Fruit fly (Drosophila melanogaster) whole organism, embryonic: Measurements from ENCODE around the gene CG10252.

Experiments used
- CG10543 ChIP-seq: fragments of 200-800 bp; sonication (Bioruptor generic); optimal IDR thresholded peaks from 3 replicates; lab custom pipeline; 2017; ENCODE audit warnings: missing biosample characterization, mild to moderate bottlenecking, missing genetic modification characterization, moderate library complexity
- CG10654 ChIP-seq: fragments of 200-800 bp; sonication (Bioruptor generic); optimal IDR thresholded peaks from 2 replicates; lab custom pipeline; 2016; ENCODE audit warnings: missing biosample characterization, missing genetic modification characterization
- CG11085 ChIP-seq: fragments of 200-800 bp; sonication (Bioruptor generic); IDR thresholded peaks from 2 replicates; pipeline ENCODE4 v1.3.6; 2022; ENCODE audit warnings: missing biosample characterization, missing genetic modification characterization
- CG11696 ChIP-seq: fragments of 200-800 bp; sonication (Bioruptor generic); IDR thresholded peaks from 2 replicates; pipeline ENCODE4 v1.3.6; 2022; ENCODE audit warnings: missing biosample characterization, missing genetic modification characterization
- CG12219 ChIP-seq: fragments of 200-800 bp; sonication (Bioruptor generic); optimal IDR thresholded peaks from 3 replicates; lab custom pipeline; 2018; ENCODE audit warnings: missing biosample characterization, mild to moderate bottlenecking, missing genetic modification characterization
- CG14965 ChIP-seq: fragments of 200-800 bp; sonication (Bioruptor generic); optimal IDR thresholded peaks from 2 replicates; lab custom pipeline; 2016; ENCODE audit warnings: missing biosample characterization, missing genetic modification characterization, borderline replicate concordance
- CG15601 ChIP-seq: fragments of 200-800 bp; sonication (Bioruptor generic); optimal IDR thresholded peaks from 3 replicates; lab custom pipeline; 2019; ENCODE audit warnings: missing biosample characterization, mild to moderate bottlenecking, missing genetic modification characterization, moderate library complexity
- CG1603 ChIP-seq: fragments of 200-800 bp; sonication (Bioruptor generic); optimal IDR thresholded peaks from 2 replicates; lab custom pipeline; 2019; ENCODE audit warnings: missing biosample characterization, mild to moderate bottlenecking, missing genetic modification characterization, moderate library complexity
- CG1792 ChIP-seq: fragments of 200-800 bp; sonication (Bioruptor generic); optimal IDR thresholded peaks from 2 replicates; lab custom pipeline; 2016; ENCODE audit warnings: missing biosample characterization, missing genetic modification characterization
- CG5245 ChIP-seq: fragments of 200-800 bp; sonication (Bioruptor generic); optimal IDR thresholded peaks from 3 replicates; lab custom pipeline; 2016; ENCODE audit warnings: missing biosample characterization, missing genetic modification characterization
- CG6272 ChIP-seq: fragments of 200-800 bp; sonication (Bioruptor generic); IDR thresholded peaks from 2 replicates; pipeline ENCODE4 v1.3.6; 2022; ENCODE audit warnings: missing biosample characterization, missing genetic modification characterization
- CG6791 ChIP-seq: fragments of 200-800 bp; sonication (Bioruptor generic); IDR thresholded peaks from 3 replicates; pipeline ENCODE4 v1.3.6; 2022; ENCODE audit warnings: missing biosample characterization, missing genetic modification characterization; ENCODE audit not compliant: partially characterized antibody
- CG6813 ChIP-seq: fragments of 200-800 bp; sonication (Bioruptor generic); optimal IDR thresholded peaks from 2 replicates; lab custom pipeline; 2017; ENCODE audit warnings: missing biosample characterization, missing genetic modification characterization, mild to moderate bottlenecking, moderate library complexity, missing genetic modification reagents
- CG7745 ChIP-seq: fragments of 200-800 bp; sonication (Bioruptor generic); optimal IDR thresholded peaks from 2 replicates; lab custom pipeline; 2018; ENCODE audit warnings: missing biosample characterization, mild to moderate bottlenecking, missing genetic modification characterization, moderate library complexity
- CG8478 ChIP-seq: fragments of >200 bp; optimal IDR thresholded peaks from 2 replicates; lab custom pipeline; 2018
- D ChIP-seq, 2 experiments: fragments of 200-800 bp in 1 of 2; fragments of >200 bp in 1 of 2; sonication (Bioruptor generic) in 1 of 2; optimal IDR thresholded peaks; 2 replicates in 1 of 2; 3 replicates in 1 of 2; lab custom pipeline; 2017; ENCODE audit warnings: mild to moderate bottlenecking in 1 of 2, missing biosample characterization in 1 of 2, missing genetic modification characterization in 1 of 2, missing genetic modification reagents in 1 of 2
- Dip2 ChIP-seq: fragments of 200-800 bp; sonication (Bioruptor generic); IDR thresholded peaks from 2 replicates; pipeline ENCODE4 v1.3.6; 2022; ENCODE audit warnings: missing biosample characterization, missing genetic modification characterization
- Ets97D ChIP-seq: fragments of 200-800 bp; sonication (Bioruptor generic); optimal IDR thresholded peaks from 3 replicates; lab custom pipeline; 2016; ENCODE audit warnings: missing biosample characterization, missing genetic modification characterization
- HmgD ChIP-seq: fragments of 200-800 bp; sonication (Bioruptor generic); optimal IDR thresholded peaks from 3 replicates; lab custom pipeline; 2016; ENCODE audit warnings: missing biosample characterization, missing genetic modification characterization
- Lim3 ChIP-seq: fragments of 200-800 bp; sonication (Bioruptor generic); IDR thresholded peaks from 2 replicates; pipeline ENCODE4 v1.3.6; 2022; ENCODE audit warnings: missing biosample characterization, missing genetic modification characterization
- Mes4 ChIP-seq: fragments of 200-800 bp; sonication (Bioruptor generic); optimal IDR thresholded peaks from 2 replicates; lab custom pipeline; 2016; ENCODE audit warnings: missing biosample characterization, missing genetic modification characterization
- Nf-YC ChIP-seq: fragments of 200-800 bp; optimal IDR thresholded peaks from 3 replicates; lab custom pipeline; 2019; ENCODE audit warnings: missing biosample characterization, mild to moderate bottlenecking, missing genetic modification characterization, moderate library complexity
- NfI ChIP-seq: fragments of 200-800 bp; sonication (Bioruptor generic); optimal IDR thresholded peaks from 3 replicates; lab custom pipeline; 2018; ENCODE audit warnings: missing biosample characterization, mild to moderate bottlenecking, missing genetic modification characterization, moderate library complexity
- Sry-β ChIP-seq: fragments of 200-800 bp; sonication (Bioruptor generic); optimal IDR thresholded peaks from 2 replicates; lab custom pipeline; 2018; ENCODE audit warnings: missing biosample characterization, mild to moderate bottlenecking, missing genetic modification characterization, moderate library complexity
- Stat92E ChIP-seq, 3 experiments: fragments of >200 bp in 2 of 3; fragments of 200-800 bp in 1 of 3; sonication (Bioruptor generic) in 1 of 3; optimal IDR thresholded peaks; 2 replicates each; lab custom pipeline; 2017 to 2019; ENCODE audit warnings: missing biosample characterization in 3 of 3, missing genetic modification characterization in 3 of 3, mild to moderate bottlenecking in 1 of 3, moderate library complexity in 1 of 3
- YL-1 ChIP-seq: fragments of 200-800 bp; sonication (Bioruptor generic); optimal IDR thresholded peaks from 3 replicates; lab custom pipeline; 2017; ENCODE audit warnings: missing biosample characterization, mild to moderate bottlenecking, missing genetic modification characterization
- ash1 ChIP-seq: fragments of 200-800 bp; sonication (Bioruptor generic); optimal IDR thresholded peaks from 2 replicates; lab custom pipeline; 2018; ENCODE audit warnings: missing biosample characterization, mild to moderate bottlenecking, missing genetic modification characterization
- bigmax ChIP-seq: fragments of 200-800 bp; sonication (Bioruptor generic); optimal IDR thresholded peaks from 2 replicates; lab custom pipeline; 2018; ENCODE audit warnings: missing biosample characterization, mild to moderate bottlenecking, missing genetic modification characterization
- bowl ChIP-seq: fragments of 200-800 bp; sonication (Bioruptor generic); IDR thresholded peaks from 2 replicates; pipeline ENCODE4 v1.3.6; 2022; ENCODE audit warnings: missing biosample characterization, missing genetic modification characterization
- danr ChIP-seq: fragments of 200-800 bp; sonication (Bioruptor generic); IDR thresholded peaks from 2 replicates; pipeline ENCODE4 v1.3.6; 2022; ENCODE audit warnings: missing biosample characterization, missing genetic modification characterization
- dimm ChIP-seq: fragments of 200-800 bp; sonication (Bioruptor generic); IDR thresholded peaks from 2 replicates; pipeline ENCODE4 v1.3.6; 2022; ENCODE audit warnings: missing biosample characterization, missing genetic modification characterization
- ems ChIP-seq: fragments of 200-800 bp; sonication (Bioruptor generic); optimal IDR thresholded peaks from 3 replicates; lab custom pipeline; 2016; ENCODE audit warnings: missing biosample characterization, missing genetic modification characterization
- fd64A ChIP-seq: fragments of 200-800 bp; sonication (Bioruptor generic); optimal IDR thresholded peaks from 3 replicates; lab custom pipeline; 2018; ENCODE audit warnings: missing biosample characterization, mild to moderate bottlenecking, missing genetic modification characterization
- gcm ChIP-seq: fragments of 200-800 bp; sonication (Bioruptor generic); optimal IDR thresholded peaks from 2 replicates; lab custom pipeline; 2019; ENCODE audit warnings: missing biosample characterization, mild to moderate bottlenecking, missing genetic modification characterization, moderate library complexity
- hb ChIP-seq: fragments of 200-800 bp; sonication (Bioruptor generic); IDR thresholded peaks from 3 replicates; pipeline ENCODE4 v1.3.6; 2022; ENCODE audit warnings: missing biosample characterization, missing genetic modification characterization; ENCODE audit not compliant: partially characterized antibody
- ind ChIP-seq: fragments of 200-800 bp; sonication (Bioruptor generic); optimal IDR thresholded peaks from 3 replicates; lab custom pipeline; 2016; ENCODE audit warnings: missing biosample characterization, missing genetic modification characterization
- knrl ChIP-seq: fragments of 200-800 bp; sonication (Bioruptor generic); IDR thresholded peaks from 3 replicates; pipeline ENCODE4 v1.3.6; 2022; ENCODE audit warnings: missing biosample characterization, missing genetic modification characterization; ENCODE audit not compliant: partially characterized antibody
- lmd ChIP-seq: fragments of 200-800 bp; sonication (Bioruptor generic); IDR thresholded peaks from 2 replicates; pipeline ENCODE4 v1.3.6; 2022; ENCODE audit warnings: missing biosample characterization, missing genetic modification characterization
- onecut ChIP-seq: fragments of 200-800 bp; sonication (Bioruptor generic); IDR thresholded peaks from 2 replicates; pipeline ENCODE4 v1.3.6; 2022; ENCODE audit warnings: missing biosample characterization, missing genetic modification characterization
- org-1 ChIP-seq: fragments of 200-800 bp; sonication (Bioruptor generic); optimal IDR thresholded peaks from 2 replicates; lab custom pipeline; 2017; ENCODE audit warnings: missing biosample characterization, missing genetic modification characterization
- pb ChIP-seq: fragments of 200-800 bp; sonication (Bioruptor generic); optimal IDR thresholded peaks from 3 replicates; lab custom pipeline; 2016; ENCODE audit warnings: missing biosample characterization, missing genetic modification characterization
- peb ChIP-seq: fragments of 200-800 bp; sonication (Bioruptor generic); IDR thresholded peaks from 2 replicates; pipeline ENCODE4 v1.3.6; 2022; ENCODE audit warnings: missing biosample characterization, missing genetic modification characterization
- pita ChIP-seq: fragments of 200-800 bp; sonication (Bioruptor generic); optimal IDR thresholded peaks from 2 replicates; lab custom pipeline; 2017; ENCODE audit warnings: missing biosample characterization, mild to moderate bottlenecking, missing genetic modification characterization
- pum ChIP-seq: fragments of 200-800 bp; sonication (Bioruptor generic); optimal IDR thresholded peaks from 2 replicates; lab custom pipeline; 2016; ENCODE audit warnings: missing biosample characterization, missing genetic modification characterization
- seq ChIP-seq: fragments of 200-800 bp; sonication (Bioruptor generic); IDR thresholded peaks from 2 replicates; pipeline ENCODE4 v1.3.6; 2022; ENCODE audit warnings: missing biosample characterization, missing genetic modification characterization
- so ChIP-seq: fragments of 200-800 bp; sonication (Bioruptor generic); IDR thresholded peaks from 3 replicates; pipeline ENCODE4 v1.3.6; 2022; ENCODE audit warnings: missing biosample characterization, missing genetic modification characterization
- vnd ChIP-seq: fragments of 200-800 bp; sonication (Bioruptor generic); IDR thresholded peaks from 3 replicates; pipeline ENCODE4 v1.3.6; 2022; ENCODE audit warnings: missing biosample characterization, missing genetic modification characterization; ENCODE audit not compliant: partially characterized antibody
- zf30C ChIP-seq: fragments of 200-800 bp; sonication (Bioruptor generic); optimal IDR thresholded peaks from 3 replicates; lab custom pipeline; 2018; ENCODE audit warnings: missing biosample characterization, mild to moderate bottlenecking, missing genetic modification characterization

The CG10252 gene

DNA sequence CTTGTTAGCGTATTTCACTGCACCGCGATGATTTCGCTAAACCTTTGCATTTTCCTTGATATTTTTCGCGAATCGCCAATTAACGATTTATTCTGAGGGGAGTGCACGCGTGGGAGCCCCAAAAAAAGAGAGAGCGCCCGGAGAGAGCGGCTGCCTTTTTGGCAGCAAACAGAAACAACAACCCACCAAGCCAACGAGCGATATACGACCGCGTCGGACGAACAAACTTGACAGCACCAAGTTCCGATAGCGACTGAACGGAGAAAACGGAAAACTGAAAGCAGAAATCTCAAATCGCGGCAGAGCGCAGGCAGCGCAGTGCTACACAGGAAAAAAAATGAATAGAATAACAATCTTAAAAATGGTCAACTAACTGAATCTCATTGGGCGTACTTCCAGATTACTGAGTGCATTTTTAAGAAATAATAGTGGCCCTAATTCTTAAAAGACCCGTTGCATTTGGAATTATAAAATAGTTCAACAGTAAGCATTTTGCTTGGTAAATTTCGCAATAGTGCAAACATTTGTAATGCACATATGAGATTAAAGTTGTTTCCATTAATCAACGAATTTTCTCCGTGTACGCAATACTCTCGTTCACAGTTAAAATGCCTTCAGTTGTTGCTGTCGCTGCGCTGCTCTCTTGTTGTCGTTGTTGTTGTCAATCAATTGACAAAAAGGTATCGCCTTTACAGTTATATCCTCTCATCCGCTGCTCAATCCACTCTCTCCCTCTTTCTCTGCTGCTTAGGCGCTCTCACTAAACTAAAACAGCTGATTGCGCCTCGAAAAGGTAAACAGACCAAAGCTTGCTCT lies 26.4 kb downstream of the CG10252 start, which contains the start of gene CG31145 (continued):
- TF ChIP-seq org-1 (GFP tag; lab: Kevin White, UChicago): peak; percentile 100
- peak; percentile 95 for TF ChIP-seq Ets97D
- peak; percentile 100 for TF ChIP-seq pum (GFP tag; lab: Kevin White, UChicago)
- TF ChIP-seq bigmax (GFP tag; lab: Kevin White, UChicago): peak; percentile 83
- TF ChIP-seq CG10543 (GFP tag; lab: Kevin White, UChicago): peak; percentile 99
- peak; percentile 37 for TF ChIP-seq CG7745 (tag; lab: Kevin White, UChicago)
- peak; percentile 99 for TF ChIP-seq Mes4
- TF ChIP-seq CG8478: no peak
- TF ChIP-seq so (GFP tag; lab: Robert Waterston, UW): peak; percentile 99
- peak; percentile 98 for TF ChIP-seq CG15601 (tag; lab: Kevin White, UChicago)
- peak; percentile 98 for TF ChIP-seq CG6272 (GFP tag; lab: Robert Waterston, UW)
- TF ChIP-seq CG10654 (GFP tag; lab: Kevin White, UChicago): peak; percentile 99
- TF ChIP-seq CG1792 (GFP tag; lab: Kevin White, UChicago): peak; percentile 99
- peak; percentile 82 for TF ChIP-seq ash1 (GFP tag; lab: Kevin White, UChicago)
- TF ChIP-seq gcm: peak; percentile 99
- TF ChIP-seq CG1603 (tag; lab: Kevin White, UChicago): peak; percentile 98
- TF ChIP-seq CG5245: peak; percentile 99
- TF ChIP-seq CG6791 (GFP tag; lab: Robert Waterston, UW): no peak
- TF ChIP-seq ind: peak; percentile 100
- peak in 1 of 3 experiments; percentile 94 for TF ChIP-seq Stat92E (GFP tag; optimal IDR thresholded peaks at IDR 0.05; lab: Kevin White, UChicago)
- no peak for TF ChIP-seq vnd
- TF ChIP-seq ems (GFP tag; lab: Kevin White, UChicago): peak; percentile 99
- TF ChIP-seq danr (GFP tag; lab: Robert Waterston, UW): peak; percentile 99
- TF ChIP-seq fd64A (GFP tag; lab: Kevin White, UChicago): peak; percentile 98
- peak; percentile 97 for TF ChIP-seq CG11085 (GFP tag; lab: Robert Waterston, UW)
- peak; percentile 99 for TF ChIP-seq seq
- TF ChIP-seq peb: peak; percentile 99
- TF ChIP-seq pb (GFP tag; lab: Kevin White, UChicago): peak; percentile 99
- peak; percentile 95 for TF ChIP-seq bowl (GFP tag; lab: Robert Waterston, UW)
- peak; percentile 99 for TF ChIP-seq CG6813 (GFP tag; lab: Kevin White, UChicago)
- TF ChIP-seq YL-1: peak; percentile 98
- TF ChIP-seq zf30C (GFP tag; lab: Kevin White, UChicago): peak; percentile 95
- TF ChIP-seq D (optimal IDR thresholded peaks at IDR 0.05; lab: Kevin White, UChicago): no peak
- peak; percentile 100 for TF ChIP-seq D (GFP tag; optimal IDR thresholded peaks at IDR 0.05; lab: Kevin White, UChicago)
- TF ChIP-seq CG11696: peak; percentile 93
- TF ChIP-seq hb (GFP tag; lab: Robert Waterston, UW): peak; percentile 58; the same call in 1 of the 3 replicates
- peak; percentile 97 for TF ChIP-seq onecut (GFP tag; lab: Robert Waterston, UW)
- TF ChIP-seq Sry-β (GFP tag; lab: Kevin White, UChicago): peak; percentile 73
- peak; percentile 99 for TF ChIP-seq NfI (GFP tag; lab: Kevin White, UChicago)
- peak; percentile 83; the same call in 1 of the 2 replicates for TF ChIP-seq Dip2 (GFP tag; lab: Robert Waterston, UW)
- peak; percentile 92 for TF ChIP-seq CG14965
- TF ChIP-seq dimm (GFP tag; lab: Robert Waterston, UW): peak; percentile 96
- TF ChIP-seq CG12219 (GFP tag; lab: Kevin White, UChicago): peak; percentile 99
- TF ChIP-seq pita (GFP tag; lab: Kevin White, UChicago): no peak
- peak; percentile 93 for TF ChIP-seq Nf-YC (tag; lab: Kevin White, UChicago)
- peak; percentile 98 for TF ChIP-seq Lim3 (GFP tag; lab: Robert Waterston, UW)
- TF ChIP-seq knrl (GFP tag; lab: Robert Waterston, UW): peak; percentile 37; the same call in 1 of the 3 replicates
- TF ChIP-seq lmd (GFP tag; lab: Robert Waterston, UW): peak; percentile 100
- peak; percentile 99 for TF ChIP-seq HmgD (GFP tag; lab: Kevin White, UChicago)
